Worm (Caenorhabditis elegans) whole organism, L1 larva: ENCODE data around the gene C16C8.5.
"Not testable (repeated sequence)": the region's sequence is repeated elsewhere in the genome, so short reads cannot be mapped to it uniquely, and the experiment has no call there.

ENCODE experiments used
- C04F5.9 ChIP-seq: sonication (generic microtip); optimal IDR thresholded peaks from 2 replicates; lab custom pipeline; 2016; ENCODE audit warnings: missing genetic modification characterization, missing compliant biosample characterization
- C34B4.2 ChIP-seq: sonication (generic microtip); optimal IDR thresholded peaks from 2 replicates; lab custom pipeline; 2017; ENCODE audit warnings: mild to moderate bottlenecking, missing genetic modification characterization, missing compliant biosample characterization
- Y116A8C.19 ChIP-seq: sonication (generic microtip); optimal IDR thresholded peaks from 2 replicates; lab custom pipeline; 2016; ENCODE audit warnings: missing compliant biosample characterization, missing genetic modification characterization, borderline replicate concordance
- aha-1 ChIP-seq: fragments of 150-350 bp; optimal IDR thresholded peaks from 2 replicates; lab custom pipeline; 2014; ENCODE audit warnings: missing biosample characterization, missing genetic modification characterization
- blmp-1 ChIP-seq: fragments of 150-350 bp; optimal IDR thresholded peaks from 2 replicates; lab custom pipeline; 2014; ENCODE audit warnings: missing biosample characterization, missing genetic modification characterization
- ceh-63 ChIP-seq: fragments of 200-800 bp; sonication (Bioruptor generic); optimal IDR thresholded peaks from 2 replicates; lab custom pipeline; 2018; ENCODE audit warnings: mild to moderate bottlenecking, missing genetic modification characterization, missing compliant biosample characterization
- ces-1 ChIP-seq: fragments of 150-350 bp; optimal IDR thresholded peaks from 2 replicates; lab custom pipeline; 2014; ENCODE audit warnings: missing biosample characterization, missing genetic modification reagents, missing genetic modification characterization
- dpl-1 ChIP-seq, 3 experiments: fragments of 150-350 bp in 2 of 3; sonication (generic microtip) in 1 of 3; optimal IDR thresholded peaks; 2 replicates each; lab custom pipeline; 2014 to 2017; ENCODE audit warnings: missing biosample characterization in 3 of 3, missing genetic modification characterization in 3 of 3, missing genetic modification reagents in 3 of 3
- dsc-1 ChIP-seq: sonication (generic microtip); optimal IDR thresholded peaks from 2 replicates; lab custom pipeline; 2016; ENCODE audit warnings: mild to moderate bottlenecking, missing genetic modification characterization, missing compliant biosample characterization
- efl-1 ChIP-seq, 4 experiments: fragments of 150-350 bp; optimal IDR thresholded peaks in 3 of 4; peaks in 1 of 4; 1 replicate in 1 of 4; 2 replicates in 3 of 4; lab custom pipeline; 2014; ENCODE audit warnings: missing biosample characterization in 2 of 4, missing genetic modification characterization in 2 of 4, missing genetic modification reagents in 2 of 4
- egl-27 ChIP-seq, 2 experiments: fragments of 150-350 bp in 1 of 2; sonication (generic microtip); optimal IDR thresholded peaks; 3 replicates each; lab custom pipeline; 2017 to 2018; ENCODE audit warnings: missing biosample characterization in 2 of 2, missing genetic modification characterization in 2 of 2, missing genetic modification reagents in 2 of 2
- ets-5 ChIP-seq: fragments of 200-800 bp; sonication (Bioruptor generic); IDR thresholded peaks from 2 replicates; pipeline ENCODE4 v1.3.6; 2022; ENCODE audit warnings: missing genetic modification characterization, missing compliant biosample characterization
- fkh-4 ChIP-seq: sonication (generic microtip); optimal IDR thresholded peaks from 2 replicates; lab custom pipeline; 2016; ENCODE audit warnings: missing compliant biosample characterization, missing genetic modification characterization, borderline replicate concordance
- fos-1 ChIP-seq: fragments of 150-350 bp; optimal IDR thresholded peaks from 2 replicates; lab custom pipeline; 2014; ENCODE audit warnings: missing biosample characterization, missing genetic modification characterization
- irx-1 ChIP-seq: sonication (generic microtip); optimal IDR thresholded peaks from 2 replicates; lab custom pipeline; 2016; ENCODE audit warnings: missing genetic modification characterization, missing compliant biosample characterization
- lin-14 ChIP-seq: fragments of 200-800 bp; sonication (Bioruptor generic); optimal IDR thresholded peaks from 2 replicates; lab custom pipeline; 2018; ENCODE audit warnings: mild to moderate bottlenecking, missing genetic modification characterization, moderate library complexity, missing compliant biosample characterization
- lin-15B ChIP-seq: fragments of 150-350 bp; sonication (generic microtip); optimal IDR thresholded peaks from 3 replicates; lab custom pipeline; 2014; ENCODE audit warnings: missing biosample characterization, missing genetic modification characterization
- lin-39 ChIP-seq: fragments of 150-350 bp; optimal IDR thresholded peaks from 2 replicates; lab custom pipeline; 2014; ENCODE audit warnings: missing biosample characterization, missing genetic modification reagents, missing genetic modification characterization
- mab-9 ChIP-seq: fragments of 200-800 bp; sonication (Bioruptor generic); IDR thresholded peaks from 2 replicates; pipeline ENCODE4 v1.3.6; 2022; ENCODE audit warnings: missing genetic modification reagents, missing genetic modification characterization, missing compliant biosample characterization
- nhr-12 ChIP-seq: sonication (generic microtip); optimal IDR thresholded peaks from 2 replicates; lab custom pipeline; 2017; ENCODE audit warnings: missing biosample characterization, missing genetic modification characterization
- nhr-237 ChIP-seq: fragments of 150-350 bp; optimal IDR thresholded peaks from 2 replicates; lab custom pipeline; 2014; ENCODE audit warnings: missing biosample characterization, missing genetic modification characterization
- nhr-76 ChIP-seq: sonication (generic microtip); optimal IDR thresholded peaks from 2 replicates; lab custom pipeline; 2017; ENCODE audit warnings: missing biosample characterization, missing genetic modification characterization
- nhr-77 ChIP-seq: fragments of 150-350 bp; optimal IDR thresholded peaks from 2 replicates; lab custom pipeline; 2014; ENCODE audit warnings: missing biosample characterization, missing genetic modification characterization
- snpc-4 ChIP-seq: fragments of 150-350 bp; optimal IDR thresholded peaks from 2 replicates; lab custom pipeline; 2014; ENCODE audit warnings: missing biosample characterization, missing genetic modification characterization
- snu-23 ChIP-seq: sonication (generic microtip); optimal IDR thresholded peaks from 2 replicates; lab custom pipeline; 2016; ENCODE audit warnings: missing genetic modification characterization, missing compliant biosample characterization
- swsn-7 ChIP-seq: sonication (generic microtip); optimal IDR thresholded peaks from 2 replicates; lab custom pipeline; 2016; ENCODE audit warnings: missing genetic modification characterization, missing compliant biosample characterization
- unc-62 ChIP-seq: fragments of 150-350 bp; optimal IDR thresholded peaks from 2 replicates; lab custom pipeline; 2014; ENCODE audit warnings: missing biosample characterization, missing genetic modification reagents, missing genetic modification characterization
- unc-86 ChIP-seq: sonication (generic microtip); optimal IDR thresholded peaks from 2 replicates; lab custom pipeline; 2016; ENCODE audit warnings: missing genetic modification characterization, missing compliant biosample characterization
- unc-98 ChIP-seq: fragments of 200-800 bp; sonication (Bioruptor generic); IDR thresholded peaks from 2 replicates; pipeline ENCODE4 v1.3.6; 2022; ENCODE audit warnings: missing genetic modification characterization, missing compliant biosample characterization
- vab-15 ChIP-seq: sonication (generic microtip); optimal IDR thresholded peaks from 2 replicates; lab custom pipeline; 2017; ENCODE audit warnings: missing genotype, mild to moderate bottlenecking, missing genetic modification characterization, missing compliant biosample characterization
- zag-1 ChIP-seq: fragments of 150-350 bp; optimal IDR thresholded peaks from 2 replicates; lab custom pipeline; 2014; ENCODE audit warnings: missing biosample characterization, missing genetic modification characterization
- zip-4 ChIP-seq: fragments of 200-800 bp; sonication (Bioruptor generic); optimal IDR thresholded peaks from 2 replicates; lab custom pipeline; 2018; ENCODE audit warnings: mild to moderate bottlenecking, missing genetic modification characterization, moderate library complexity, missing compliant biosample characterization
- ztf-4 ChIP-seq: fragments of 150-350 bp; optimal IDR thresholded peaks from 2 replicates; lab custom pipeline; 2014; ENCODE audit warnings: missing biosample characterization, missing genetic modification characterization

The C16C8.5 gene

ce11 chrII:3459199-3459598 is 14.0 kb upstream of the C16C8.5 start:
- no peak for TF ChIP-seq nhr-12
- no peak for TF ChIP-seq unc-98 (GFP tag; lab: Robert Waterston, UW)

- no peak for TF ChIP-seq ceh-63 (GFP tag; lab: Kevin White, UChicago)
- no peak for TF ChIP-seq blmp-1 (tag; lab: Kevin White, UChicago)
- TF ChIP-seq vab-15 (tag; lab: Kevin White, UChicago): no peak
- no peak for TF ChIP-seq mab-9 (GFP tag; lab: Robert Waterston, UW)
- no peak for TF ChIP-seq C34B4.2 (tag; lab: Kevin White, UChicago)
Observed at ce11 chrII:3458209-3458608, 13.0 kb upstream of the C16C8.5 start, which contains the start of the genes C16C8.26 and C16C8.19. C16C8.26 (minus strand) TSS chrII:3458309. C16C8.19 (plus strand) TSS chrII:3458487.

- no peak for TF ChIP-seq irx-1 (tag; lab: Kevin White, UChicago)
- TF ChIP-seq dsc-1 (tag; lab: Kevin White, UChicago): no peak
- no peak for TF ChIP-seq unc-98 (GFP tag; lab: Robert Waterston, UW)
- TF ChIP-seq unc-86 (tag; lab: Kevin White, UChicago): no peak
- TF ChIP-seq Y116A8C.19 (tag; lab: Kevin White, UChicago): no peak
- no peak for TF ChIP-seq swsn-7 (tag; lab: Kevin White, UChicago)
- TF ChIP-seq snu-23: no peak
- TF ChIP-seq lin-14 (GFP tag; lab: Kevin White, UChicago): no peak
- TF ChIP-seq fkh-4 (tag; lab: Kevin White, UChicago): no peak
- TF ChIP-seq lin-15B (tag; lab: Kevin White, UChicago): no peak
- no peak for TF ChIP-seq ets-5 (GFP tag; lab: Robert Waterston, UW)
- TF ChIP-seq egl-27 (tag; optimal IDR thresholded peaks at IDR 0.05; lab: Kevin White, UChicago): no peak
- no peak for TF ChIP-seq lin-39
- TF ChIP-seq aha-1 (tag; lab: Kevin White, UChicago): no peak
- TF ChIP-seq nhr-77 (tag; lab: Kevin White, UChicago): no peak
- TF ChIP-seq zag-1 (tag; lab: Kevin White, UChicago): no peak
- TF ChIP-seq mab-9 (GFP tag; lab: Robert Waterston, UW): no peak
- no peak for TF ChIP-seq dpl-1 (GFP tag; optimal IDR thresholded peaks at IDR 0.05; lab: Kevin White, UChicago)
- no peak for TF ChIP-seq efl-1 (optimal IDR thresholded peaks at IDR 0.05; lab: Kevin White, UChicago)
- TF ChIP-seq efl-1 (GFP tag; optimal IDR thresholded peaks at IDR 0.05 in 1 of 2; lab: Kevin White, UChicago): no peak
- no peak for TF ChIP-seq C04F5.9
Observed at ce11 chrII:3453521-3453920, 8.3 kb upstream of the C16C8.5 start, which contains the start of gene C16C8.11. C16C8.11 (plus strand) TSS chrII:3453708.

ce11 chrII:3452421-3452820 is 7.2 kb upstream of the C16C8.5 start, which contains the start of gene C16C8.12:
C16C8.12 (plus strand) TSS chrII:3452721.
- TF ChIP-seq swsn-7 (tag; lab: Kevin White, UChicago) (no peak), unc-62 (GFP tag; lab: Kevin White, UChicago) (no peak), lin-14 (GFP tag; lab: Kevin White, UChicago) (no peak), ces-1 (no peak), fos-1 (no peak), nhr-237 (tag; lab: Kevin White, UChicago) (no peak), nhr-76 (no peak), zag-1 (tag; lab: Kevin White, UChicago) (no peak), dsc-1 (tag; lab: Kevin White, UChicago) (no peak), snpc-4 (no peak), zip-4 (GFP tag; lab: Kevin White, UChicago) (no peak)

- not testable (repeated sequence) for TF ChIP-seq irx-1, lin-15B, ztf-4 (tag; lab: Kevin White, UChicago)
Observed at ce11 chrII:3449514-3449913, 4.3 kb upstream of the C16C8.5 start, which contains the start of gene C16C8.14. C16C8.14 (plus strand) TSS chrII:3449814.
